Fruit fly (Drosophila melanogaster): ENCODE measurements around the gene CG46468.

CG46468 gene

DNA sequence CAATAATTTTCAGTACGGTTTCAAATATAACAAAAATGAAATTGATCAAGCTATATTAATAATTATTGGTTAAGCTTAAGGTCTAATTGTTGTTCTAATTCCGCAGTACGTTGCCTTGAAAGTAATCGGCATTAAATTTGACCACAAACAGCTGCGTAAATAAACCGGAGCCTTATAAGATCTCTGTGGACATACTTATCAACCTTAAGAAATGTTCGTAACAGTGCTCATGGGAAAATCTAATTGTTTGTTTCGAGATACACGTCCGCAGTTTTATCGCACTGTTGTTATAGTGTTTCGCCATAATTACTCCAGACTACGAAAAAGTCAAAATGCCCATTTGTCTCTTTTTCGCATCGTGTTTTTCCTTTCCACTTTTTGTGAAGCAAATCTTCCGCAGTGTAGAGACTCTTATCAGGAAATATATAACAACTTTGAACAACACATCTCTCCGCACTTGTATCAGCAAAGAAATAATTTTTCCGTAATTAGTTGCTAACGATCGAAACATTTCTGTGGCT lies 35.3 kb downstream of the CG46468 start (continued):
- TF ChIP-seq CG12744 (GFP tag; optimal IDR thresholded peaks at IDR 0.05) (no peak), eyg (GFP tag; optimal IDR thresholded peaks at IDR 0.05) (no peak), exex (tag; optimal IDR thresholded peaks at IDR 0.05) (peak; percentile 46), trh (GFP tag; optimal IDR thresholded peaks at IDR 0.05) (no peak), sisA (GFP tag; IDR thresholded peaks at IDR 0.05) (no peak), CG15479 (GFP tag; optimal IDR thresholded peaks at IDR 0.05) (peak; percentile 23), CG8281 (tag; optimal IDR thresholded peaks at IDR 0.05) (no peak), CG34376 (GFP tag; optimal IDR thresholded peaks at IDR 0.05) (peak; percentile 60), onecut (GFP tag; IDR thresholded peaks at IDR 0.05) (no peak), Antp (GFP tag; optimal IDR thresholded peaks at IDR 0.05) (no peak), peb (GFP tag; IDR thresholded peaks at IDR 0.05) (no peak), hkb (optimal IDR thresholded peaks at IDR 0.05) (no peak), hkb (GFP tag; IDR thresholded peaks at IDR 0.05) (no peak), Max (GFP tag; optimal IDR thresholded peaks at IDR 0.05) (no peak), Camta (GFP tag; optimal IDR thresholded peaks at IDR 0.05) (no peak), CG2116 (GFP tag; optimal IDR thresholded peaks at IDR 0.05) (no peak), MESR4 (GFP tag; optimal IDR thresholded peaks at IDR 0.05) (no peak)

DNA sequence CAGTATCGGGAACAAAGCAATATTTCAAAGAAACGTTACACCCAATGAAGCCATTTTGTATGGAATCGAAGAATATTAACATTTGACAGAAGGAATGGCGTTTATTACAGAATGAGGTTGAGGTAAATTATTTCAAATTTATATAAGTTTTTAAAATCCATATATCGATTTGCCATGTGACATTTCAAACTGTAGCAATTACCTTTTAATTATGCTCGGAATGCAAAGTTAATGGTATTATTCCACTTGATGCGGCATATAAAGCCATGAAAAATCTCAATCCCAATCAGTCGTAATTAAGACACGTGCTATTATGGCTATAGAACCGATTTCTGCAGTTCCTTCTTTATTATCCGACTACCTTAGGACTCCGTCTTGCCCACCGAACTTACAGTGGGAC lies 37.0 kb downstream of the CG46468 start, which contains the start of gene CG31883:
TSS of gene CG31883 (plus strand) at position 301 of the 400 bp plus-strand sequence.
- TF ChIP-seq slou (GFP tag; optimal IDR thresholded peaks at IDR 0.05) (no peak), E2f2 (GFP tag; IDR thresholded peaks at IDR 0.05) (no peak), CG18764 (GFP tag; optimal IDR thresholded peaks at IDR 0.05) (no peak), ems (GFP tag; optimal IDR thresholded peaks at IDR 0.05) (no peak), tx (GFP tag; optimal IDR thresholded peaks at IDR 0.05) (no peak), CG14667 (GFP tag; IDR thresholded peaks at IDR 0.05) (no peak), CG1529 (GFP tag; optimal IDR thresholded peaks at IDR 0.05) (no peak), CG1024 (GFP tag; IDR thresholded peaks at IDR 0.05) (no peak)

DNA sequence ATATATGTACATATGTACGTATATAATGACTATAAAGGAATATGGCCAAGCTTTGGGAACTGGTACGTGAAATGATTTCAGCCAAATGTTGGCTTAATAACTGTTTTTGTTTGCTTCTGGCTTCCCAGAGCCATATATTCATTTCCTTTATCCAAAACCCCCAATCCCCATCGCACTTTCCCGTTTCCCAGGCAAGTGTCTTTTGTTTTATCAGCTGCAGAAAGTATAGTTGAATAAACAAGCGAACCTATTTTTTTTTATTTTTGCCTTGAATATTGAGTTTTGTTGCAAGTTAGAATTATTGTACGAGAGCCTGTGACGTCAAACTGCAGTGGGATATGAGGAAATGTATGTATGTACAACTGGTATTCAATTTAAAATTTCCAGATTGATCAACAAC lies 38.7 kb downstream of the CG46468 start:
- TF ChIP-seq CG10321 (GFP tag; IDR thresholded peaks at IDR 0.05) (no peak), CG15601 (tag; optimal IDR thresholded peaks at IDR 0.05) (peak; percentile 2), lab (GFP tag; optimal IDR thresholded peaks at IDR 0.05) (peak; percentile 43), CG18599 (GFP tag; optimal IDR thresholded peaks at IDR 0.05) (peak; percentile 27), ATbp (GFP tag; optimal IDR thresholded peaks at IDR 0.05) (peak; percentile 38), CG6689 (GFP tag; IDR thresholded peaks at IDR 0.05) (no peak), caup (GFP tag; optimal IDR thresholded peaks at IDR 0.05; ENCODE audit: severe bottlenecking) (peak; percentile 34), HHEX (GFP tag; optimal IDR thresholded peaks at IDR 0.05) (peak; percentile 30), CG9609 (GFP tag; optimal IDR thresholded peaks at IDR 0.05) (no peak)

DNA sequence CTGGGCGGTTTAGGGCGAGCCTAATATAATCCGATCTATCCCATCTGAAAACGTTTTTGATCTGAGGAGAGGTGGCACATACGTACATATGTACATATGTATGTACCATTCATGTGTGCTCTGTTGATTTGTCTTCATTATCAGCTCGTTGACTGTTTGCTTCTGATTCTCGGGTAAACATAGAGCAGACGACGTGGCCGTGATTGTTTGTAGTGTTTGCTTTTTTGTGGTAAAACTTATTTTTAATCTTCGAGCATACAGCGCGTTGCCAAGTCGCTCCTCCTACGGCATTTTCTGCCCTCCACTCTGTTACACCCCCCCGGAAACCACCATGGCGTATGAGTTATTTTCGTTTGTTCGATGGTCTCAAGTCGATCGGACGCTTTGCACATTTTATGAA lies 39.5 kb downstream of the CG46468 start:
- TF ChIP-seq CG2129 (GFP tag; IDR thresholded peaks at IDR 0.05; ENCODE audit: partially characterized antibody) (no peak), CG31365 (tag; optimal IDR thresholded peaks at IDR 0.05) (peak; percentile 86), CG6854 (GFP tag; optimal IDR thresholded peaks at IDR 0.05) (peak; percentile 87), CG14965 (GFP tag; optimal IDR thresholded peaks at IDR 0.05; ENCODE audit: borderline replicate concordance) (peak; percentile 78), chif (GFP tag; optimal IDR thresholded peaks at IDR 0.05) (peak; percentile 78 to 83), NC2β (GFP tag; optimal IDR thresholded peaks at IDR 0.05) (peak; percentile 91), Abd-B (GFP tag; optimal IDR thresholded peaks at IDR 0.05) (no peak), GATAe (GFP tag; conservative IDR thresholded peaks at IDR 0.05) (no peak), Eip74EF (GFP tag; optimal IDR thresholded peaks at IDR 0.05) (peak in 1 of 2 experiments; percentile 77), CG8765 (GFP tag; IDR thresholded peaks at IDR 0.05) (no peak), CG17612 (GFP tag; IDR thresholded peaks at IDR 0.05) (peak; percentile 49; the same call in 1 of the 2 replicates), toy (GFP tag; IDR thresholded peaks at IDR 0.05) (peak; percentile 50; the same call in 1 of the 2 replicates), sc (optimal IDR thresholded peaks at IDR 0.05) (no peak), sc (GFP tag; optimal IDR thresholded peaks at IDR 0.05) (peak; percentile 90), zfh1 (GFP tag; IDR thresholded peaks at IDR 0.05) (peak; percentile 90)
